Worm (Caenorhabditis elegans) whole organism, mixed stage, embryonic: Measurements from ENCODE around the gene M176.9.

Experiments
- blmp-1 ChIP-seq: fragments of 150-350 bp; optimal IDR thresholded peaks from 2 replicates; lab custom pipeline; 2014; ENCODE audit warnings: missing biosample characterization, missing genetic modification characterization
- lsy-2 ChIP-seq: fragments of 150-350 bp; optimal IDR thresholded peaks from 2 replicates; lab custom pipeline; 2014; ENCODE audit warnings: missing biosample characterization, missing genetic modification characterization
- nhr-237 ChIP-seq: fragments of 150-350 bp; optimal IDR thresholded peaks from 2 replicates; lab custom pipeline; 2014; ENCODE audit warnings: missing biosample characterization, missing genetic modification characterization
- unc-120 ChIP-seq: sonication (generic microtip); optimal IDR thresholded peaks from 2 replicates; lab custom pipeline; 2017; ENCODE audit warnings: missing genetic modification characterization, missing compliant biosample characterization; ENCODE audit not compliant: poor library complexity, severe bottlenecking
- unc-39 ChIP-seq: fragments of 150-350 bp; optimal IDR thresholded peaks from 2 replicates; lab custom pipeline; 2014; ENCODE audit warnings: missing biosample characterization, missing genetic modification characterization
- unc-62 ChIP-seq: fragments of 150-350 bp; optimal IDR thresholded peaks from 2 replicates; lab custom pipeline; 2014; ENCODE audit warnings: missing biosample characterization, missing genetic modification reagents, missing genetic modification characterization

ce11 chrII:9398370-9398901 lies 13.0 kb downstream of the M176.9 start, which contains the start of the genes Y51B9A.14 and Y51B9A.8:
- no peak for TF ChIP-seq unc-120
- no peak for TF ChIP-seq lsy-2
- TF ChIP-seq blmp-1 (tag; lab: Kevin White, UChicago): no peak
- no peak for TF ChIP-seq unc-62 (GFP tag; lab: Kevin White, UChicago)
- TF ChIP-seq nhr-237 (tag; lab: Kevin White, UChicago): no peak
- no peak for TF ChIP-seq unc-39 (tag; lab: Kevin White, UChicago)
